Worm (Caenorhabditis elegans): ENCODE results near the gene larp-1.

larp-1 gene

ce11 chrIII:4962886-4963285 lies 54.6 kb downstream of the larp-1 start, which contains the start of gene C27F2.9 (continued):
- TF ChIP-seq Y22D7AL.16 (tag; optimal IDR thresholded peaks at IDR 0.05) (peak; percentile 16), mec-3 (tag; optimal IDR thresholded peaks at IDR 0.05; ENCODE audit: borderline replicate concordance) (no peak), sox-4 (tag; optimal IDR thresholded peaks at IDR 0.05) (no peak), hlh-8 (tag; optimal IDR thresholded peaks at IDR 0.05) (no peak), unc-55 (GFP tag; optimal IDR thresholded peaks at IDR 0.05) (peak; percentile 26), K09A11.1 (tag; optimal IDR thresholded peaks at IDR 0.05; ENCODE audit: insufficient read depth) (no peak), hlh-15 (tag; optimal IDR thresholded peaks at IDR 0.05) (no peak), pat-9 (tag; optimal IDR thresholded peaks at IDR 0.05) (no peak), unc-42 (tag; optimal IDR thresholded peaks at IDR 0.05) (peak; percentile 56), T23F11.4 (GFP tag; optimal IDR thresholded peaks at IDR 0.05) (no peak), ets-4 (tag; optimal IDR thresholded peaks at IDR 0.05) (peak; percentile 77), npax-4 (tag; optimal IDR thresholded peaks at IDR 0.05) (peak; percentile 1), fax-1 (tag; optimal IDR thresholded peaks at IDR 0.05) (no peak), nfya-1 (tag; optimal IDR thresholded peaks at IDR 0.05) (peak; percentile 82), hlh-30 (tag; optimal IDR thresholded peaks at IDR 0.05; ENCODE audit: insufficient read depth) (no peak), ceh-31 (tag; optimal IDR thresholded peaks at IDR 0.05) (peak; percentile 73), C38D4.7 (GFP tag; optimal IDR thresholded peaks at IDR 0.05) (no peak), gmeb-2 (tag; optimal IDR thresholded peaks at IDR 0.05) (no peak), lin-11 (tag; optimal IDR thresholded peaks at IDR 0.05) (peak; percentile 25), C08G9.2 (tag; optimal IDR thresholded peaks at IDR 0.05) (peak; percentile 4), ceh-48 (tag; optimal IDR thresholded peaks at IDR 0.05) (peak; percentile 81), ceh-14 (tag; optimal IDR thresholded peaks at IDR 0.05) (no peak), sdc-2 (tag; optimal IDR thresholded peaks at IDR 0.05) (peak; percentile 50), pha-4 (tag; optimal IDR thresholded peaks at IDR 0.05) (no peak), che-1 (tag; optimal IDR thresholded peaks at IDR 0.05) (no peak), ref-2 (tag; optimal IDR thresholded peaks at IDR 0.05) (peak; percentile 47), dve-1 (tag; optimal IDR thresholded peaks at IDR 0.05) (peak; percentile 23), eyg-1 (tag; optimal IDR thresholded peaks at IDR 0.05) (no peak), ceh-2 (tag; optimal IDR thresholded peaks at IDR 0.05) (peak; percentile 1), ceh-30 (tag; optimal IDR thresholded peaks at IDR 0.05) (peak; percentile 24), hlh-13 (GFP tag; optimal IDR thresholded peaks at IDR 0.05) (no peak), nhr-232 (tag; optimal IDR thresholded peaks at IDR 0.05) (no peak), sox-2 (GFP tag; IDR thresholded peaks at IDR 0.05) (peak; percentile 48), K02D7.2 (tag; optimal IDR thresholded peaks at IDR 0.05) (no peak), unc-86 (tag; optimal IDR thresholded peaks at IDR 0.05) (peak; percentile 18), madf-2 (tag; optimal IDR thresholded peaks at IDR 0.05) (peak; percentile 31), zip-5 (tag; optimal IDR thresholded peaks at IDR 0.05) (no peak), rnt-1 (tag; optimal IDR thresholded peaks at IDR 0.05) (peak; percentile 19), elt-4 (tag; optimal IDR thresholded peaks at IDR 0.05) (no peak), ceh-18 (tag; optimal IDR thresholded peaks at IDR 0.05) (peak; percentile 76), ztf-16 (tag; optimal IDR thresholded peaks at IDR 0.05) (no peak)

- TF ChIP-seq T23F11.4 (GFP tag; optimal IDR thresholded peaks at IDR 0.05), result no peak
- no peak for TF ChIP-seq pat-9 (tag; optimal IDR thresholded peaks at IDR 0.05)
- no peak for TF ChIP-seq lin-11 (tag; optimal IDR thresholded peaks at IDR 0.05)
- no peak for TF ChIP-seq nhr-232 (tag; optimal IDR thresholded peaks at IDR 0.05)
- no peak for TF ChIP-seq mec-3 (tag; optimal IDR thresholded peaks at IDR 0.05; ENCODE audit: borderline replicate concordance)
- no peak for TF ChIP-seq nfya-1 (tag; optimal IDR thresholded peaks at IDR 0.05)
- no peak for TF ChIP-seq sdc-2 (tag; optimal IDR thresholded peaks at IDR 0.05)
Observed at ce11 chrIII:4962393-4962792, 55.1 kb downstream of the larp-1 start, which contains the start of gene vps-22. Gene vps-22 (minus strand): TSS chrIII:4962493.
